Fruit fly (Drosophila melanogaster) whole organism, embryonic: ENCODE data around the gene CG31406.
A peak's percentile ranks its signal among the peaks of the same experiment; 100 is the strongest.

Experiments used
- Abd-B ChIP-seq: fragments of 200-800 bp; sonication (Bioruptor generic); optimal IDR thresholded peaks from 2 replicates; lab custom pipeline; 2018; ENCODE audit warnings: missing biosample characterization, mild to moderate bottlenecking, missing genetic modification characterization, moderate library complexity
- Bdp1 ChIP-seq: fragments of 200-800 bp; sonication (Bioruptor generic); optimal IDR thresholded peaks from 3 replicates; lab custom pipeline; 2016; ENCODE audit warnings: missing biosample characterization, missing genetic modification characterization
- Bteb2 ChIP-seq: fragments of 200-800 bp; sonication (Bioruptor generic); optimal IDR thresholded peaks from 2 replicates; lab custom pipeline; 2016; ENCODE audit warnings: missing biosample characterization, missing genetic modification characterization
- CG10267 ChIP-seq: fragments of 200-800 bp; sonication (Bioruptor generic); optimal IDR thresholded peaks from 2 replicates; lab custom pipeline; 2018; ENCODE audit warnings: missing biosample characterization, mild to moderate bottlenecking, missing genetic modification characterization, moderate library complexity
- CG10565 ChIP-seq: fragments of 200-800 bp; sonication (Bioruptor generic); optimal IDR thresholded peaks from 3 replicates; lab custom pipeline; 2016; ENCODE audit warnings: missing biosample characterization, mild to moderate bottlenecking, missing genetic modification characterization
- CG11093 ChIP-seq: fragments of 200-800 bp; sonication (Bioruptor generic); IDR thresholded peaks from 3 replicates; pipeline ENCODE4 v1.3.6; 2022; ENCODE audit warnings: missing biosample characterization, missing genetic modification characterization
- CG14667 ChIP-seq: fragments of 200-800 bp; sonication (Bioruptor generic); IDR thresholded peaks from 2 replicates; pipeline ENCODE4 v1.3.6; 2022; ENCODE audit warnings: missing biosample characterization, missing genetic modification characterization
- CG1647 ChIP-seq: fragments of 200-800 bp; sonication (Bioruptor generic); optimal IDR thresholded peaks from 3 replicates; lab custom pipeline; 2016; ENCODE audit warnings: missing biosample characterization, missing genetic modification characterization
- CG16863 ChIP-seq: fragments of 200-800 bp; sonication (Bioruptor generic); optimal IDR thresholded peaks from 3 replicates; lab custom pipeline; 2016; ENCODE audit warnings: missing biosample characterization, missing genetic modification characterization
- CG17328 ChIP-seq: fragments of 200-800 bp; sonication (Bioruptor generic); IDR thresholded peaks from 2 replicates; pipeline ENCODE4 v1.3.6; 2022; ENCODE audit warnings: missing biosample characterization, missing genetic modification characterization
- CG18764 ChIP-seq: fragments of 200-800 bp; sonication (Bioruptor generic); optimal IDR thresholded peaks from 3 replicates; lab custom pipeline; 2016; ENCODE audit warnings: missing biosample characterization, missing genetic modification characterization
- CG2116 ChIP-seq: fragments of 200-800 bp; sonication (Bioruptor generic); optimal IDR thresholded peaks from 3 replicates; lab custom pipeline; 2018; ENCODE audit warnings: missing biosample characterization, mild to moderate bottlenecking, missing genetic modification characterization
- CG2120 ChIP-seq: fragments of 200-800 bp; sonication (Bioruptor generic); optimal IDR thresholded peaks from 3 replicates; lab custom pipeline; 2016; ENCODE audit warnings: missing biosample characterization, missing genetic modification characterization
- CG34224 ChIP-seq: fragments of 200-800 bp; sonication (Bioruptor generic); IDR thresholded peaks from 3 replicates; pipeline ENCODE4 v1.3.6; 2022; ENCODE audit warnings: missing biosample characterization, missing genetic modification characterization; ENCODE audit not compliant: partially characterized antibody
- CG4328 ChIP-seq: fragments of 200-800 bp; sonication (Bioruptor generic); optimal IDR thresholded peaks from 3 replicates; lab custom pipeline; 2017; ENCODE audit warnings: missing biosample characterization, missing genetic modification reagents, missing genetic modification characterization
- CG6689 ChIP-seq: fragments of 200-800 bp; sonication (Bioruptor generic); IDR thresholded peaks from 2 replicates; pipeline ENCODE4 v1.3.6; 2022; ENCODE audit warnings: missing biosample characterization, missing genetic modification characterization
- CG6791 ChIP-seq: fragments of 200-800 bp; sonication (Bioruptor generic); IDR thresholded peaks from 3 replicates; pipeline ENCODE4 v1.3.6; 2022; ENCODE audit warnings: missing biosample characterization, missing genetic modification characterization; ENCODE audit not compliant: partially characterized antibody
- CG8281 ChIP-seq: fragments of 200-800 bp; sonication (Bioruptor generic); optimal IDR thresholded peaks from 2 replicates; lab custom pipeline; 2018; ENCODE audit warnings: missing biosample characterization, mild to moderate bottlenecking, missing genetic modification characterization, moderate library complexity
- CG9817 ChIP-seq: fragments of 200-800 bp; sonication (Bioruptor generic); optimal IDR thresholded peaks from 2 replicates; lab custom pipeline; 2018; ENCODE audit warnings: missing biosample characterization, mild to moderate bottlenecking, missing genetic modification characterization, moderate library complexity
- Camta ChIP-seq: fragments of 200-800 bp; sonication (Bioruptor generic); optimal IDR thresholded peaks from 2 replicates; lab custom pipeline; 2016; ENCODE audit warnings: missing biosample characterization, missing genetic modification characterization
- ERR ChIP-seq: fragments of 200-800 bp; sonication (Bioruptor generic); optimal IDR thresholded peaks from 2 replicates; lab custom pipeline; 2016; ENCODE audit warnings: missing biosample characterization, missing genetic modification characterization
- Fer2 ChIP-seq: fragments of 200-800 bp; sonication (Bioruptor generic); optimal IDR thresholded peaks from 2 replicates; lab custom pipeline; 2018; ENCODE audit warnings: missing biosample characterization, mild to moderate bottlenecking, missing genetic modification characterization, moderate library complexity
- Hmx ChIP-seq: fragments of 200-800 bp; sonication (Bioruptor generic); optimal IDR thresholded peaks from 2 replicates; lab custom pipeline; 2016; ENCODE audit warnings: missing biosample characterization, missing genetic modification characterization
- NfI ChIP-seq: fragments of 200-800 bp; sonication (Bioruptor generic); optimal IDR thresholded peaks from 3 replicates; lab custom pipeline; 2018; ENCODE audit warnings: missing biosample characterization, mild to moderate bottlenecking, missing genetic modification characterization, moderate library complexity
- Optix ChIP-seq: fragments of 200-800 bp; sonication (Bioruptor generic); IDR thresholded peaks from 3 replicates; pipeline ENCODE4 v1.3.6; 2022; ENCODE audit warnings: missing biosample characterization, missing genetic modification characterization
- bab2 ChIP-seq: fragments of 200-800 bp; sonication (Bioruptor generic); optimal IDR thresholded peaks from 2 replicates; lab custom pipeline; 2016; ENCODE audit warnings: missing biosample characterization, missing genetic modification characterization
- bbx ChIP-seq: fragments of 200-800 bp; sonication (Bioruptor generic); IDR thresholded peaks from 2 replicates; pipeline ENCODE4 v1.3.6; 2022; ENCODE audit warnings: missing biosample characterization, missing genetic modification characterization; ENCODE audit not compliant: partially characterized antibody
- bcd ChIP-seq: fragments of 200-800 bp; sonication (Bioruptor generic); optimal IDR thresholded peaks from 2 replicates; lab custom pipeline; 2017; ENCODE audit warnings: missing biosample characterization, mild to moderate bottlenecking, missing genetic modification characterization
- bowl ChIP-seq: fragments of 200-800 bp; sonication (Bioruptor generic); IDR thresholded peaks from 2 replicates; pipeline ENCODE4 v1.3.6; 2022; ENCODE audit warnings: missing biosample characterization, missing genetic modification characterization
- croc ChIP-seq: fragments of 200-800 bp; sonication (Bioruptor generic); conservative IDR thresholded peaks from 3 replicates; pipeline ENCODE4 v1.3.6; 2022; ENCODE audit warnings: missing biosample characterization, missing genetic modification characterization
- dmrt11E ChIP-seq: fragments of 200-800 bp; sonication (Bioruptor generic); optimal IDR thresholded peaks from 3 replicates; lab custom pipeline; 2018; ENCODE audit warnings: missing biosample characterization, mild to moderate bottlenecking, missing genetic modification characterization, moderate library complexity
- dmrt99B ChIP-seq: fragments of 200-800 bp; sonication (Bioruptor generic); optimal IDR thresholded peaks from 2 replicates; lab custom pipeline; 2018; ENCODE audit warnings: missing biosample characterization, mild to moderate bottlenecking, missing genetic modification characterization, moderate library complexity
- eyg ChIP-seq: fragments of 200-800 bp; sonication (Bioruptor generic); optimal IDR thresholded peaks from 3 replicates; lab custom pipeline; 2016; ENCODE audit warnings: missing biosample characterization, missing genetic modification characterization
- fd96Cb ChIP-seq: fragments of 200-800 bp; sonication (Bioruptor generic); optimal IDR thresholded peaks from 2 replicates; lab custom pipeline; 2018; ENCODE audit warnings: missing biosample characterization, mild to moderate bottlenecking, missing genetic modification characterization, moderate library complexity
- fu2 ChIP-seq: fragments of 200-800 bp; sonication (Bioruptor generic); optimal IDR thresholded peaks from 2 replicates; lab custom pipeline; 2016; ENCODE audit warnings: missing biosample characterization, missing genetic modification characterization
- gem ChIP-seq: fragments of 200-800 bp; sonication (Bioruptor generic); optimal IDR thresholded peaks from 2 replicates; lab custom pipeline; 2019; ENCODE audit warnings: missing biosample characterization, mild to moderate bottlenecking, missing genetic modification characterization, moderate library complexity
- hbn ChIP-seq: fragments of 200-800 bp; sonication (Bioruptor generic); IDR thresholded peaks from 2 replicates; pipeline ENCODE4 v1.3.6; 2022; ENCODE audit warnings: missing biosample characterization, missing genetic modification characterization; ENCODE audit not compliant: partially characterized antibody
- kni ChIP-seq: fragments of 200-800 bp; sonication (Bioruptor generic); optimal IDR thresholded peaks from 3 replicates; lab custom pipeline; 2017; ENCODE audit warnings: mild to moderate bottlenecking, missing biosample characterization, missing genetic modification reagents, missing genetic modification characterization
- maf-S ChIP-seq: fragments of 200-800 bp; sonication (Bioruptor generic); optimal IDR thresholded peaks from 2 replicates; lab custom pipeline; 2016; ENCODE audit warnings: missing biosample characterization, missing genetic modification characterization
- prd ChIP-seq, 3 experiments: fragments of >200 bp in 2 of 3; fragments of 200-800 bp in 1 of 3; sonication (Bioruptor generic) in 1 of 3; optimal IDR thresholded peaks in 2 of 3; IDR thresholded peaks in 1 of 3; 2 replicates in 2 of 3; 3 replicates in 1 of 3; pipeline versions ENCODE4 v1.3.6 to Lab custom; 2017 to 2022; ENCODE audit warnings: missing biosample characterization in 1 of 3, missing genetic modification characterization in 1 of 3
- ranshi ChIP-seq: fragments of 200-800 bp; sonication (Bioruptor generic); IDR thresholded peaks from 2 replicates; pipeline ENCODE4 v1.3.6; 2022; ENCODE audit warnings: missing biosample characterization, missing genetic modification characterization
- sc ChIP-seq, 3 experiments: fragments of >200 bp in 2 of 3; fragments of 200-800 bp in 1 of 3; sonication (Bioruptor generic) in 1 of 3; optimal IDR thresholded peaks; 2 replicates in 2 of 3; 3 replicates in 1 of 3; lab custom pipeline; 2017; ENCODE audit warnings: mild to moderate bottlenecking in 1 of 3, missing biosample characterization in 1 of 3, missing genetic modification characterization in 1 of 3, missing genetic modification reagents in 1 of 3
- sens-2 ChIP-seq: fragments of 200-800 bp; sonication (Bioruptor generic); IDR thresholded peaks from 2 replicates; pipeline ENCODE4 v1.3.6; 2022; ENCODE audit warnings: missing biosample characterization, missing genetic modification characterization
- sisA ChIP-seq: fragments of 200-800 bp; sonication (Bioruptor generic); IDR thresholded peaks from 2 replicates; pipeline ENCODE4 v1.3.6; 2022; ENCODE audit warnings: missing biosample characterization, missing genetic modification characterization
- slou ChIP-seq: fragments of 200-800 bp; sonication (Bioruptor generic); optimal IDR thresholded peaks from 3 replicates; lab custom pipeline; 2016; ENCODE audit warnings: missing biosample characterization, missing genetic modification characterization
- sob ChIP-seq: fragments of 200-800 bp; sonication (Bioruptor generic); IDR thresholded peaks from 2 replicates; pipeline ENCODE4 v1.3.6; 2022; ENCODE audit warnings: missing biosample characterization, missing genetic modification characterization
- ttk ChIP-seq: fragments of 200-800 bp; sonication (Bioruptor generic); IDR thresholded peaks from 2 replicates; pipeline ENCODE4 v2.1.2; 2022; ENCODE audit warnings: missing biosample characterization, missing genetic modification characterization
- wdn ChIP-seq: fragments of 200-800 bp; sonication (Bioruptor generic); IDR thresholded peaks from 2 replicates; pipeline ENCODE4 v1.3.6; 2022; ENCODE audit warnings: missing biosample characterization, missing genetic modification characterization

Gene CG31406

dm6 chr3R:10350741-10351629, 2.4 kb downstream of the CG31406 start (continued):
- TF ChIP-seq CG16863 (GFP tag; lab: Kevin White, UChicago) = peak; percentile 53
- peak; percentile 68 for TF ChIP-seq maf-S
- TF ChIP-seq bowl (GFP tag; lab: Robert Waterston, UW) = no peak
- peak; percentile 32; the same call in 1 of the 3 replicates for TF ChIP-seq croc (GFP tag; lab: Robert Waterston, UW)
- TF ChIP-seq fd96Cb (tag; lab: Kevin White, UChicago) = peak; percentile 66
- peak; percentile 29 for TF ChIP-seq CG2116 (GFP tag; lab: Kevin White, UChicago)
- no peak for TF ChIP-seq CG6791 (GFP tag; lab: Robert Waterston, UW)
- TF ChIP-seq bbx = no peak
- TF ChIP-seq CG18764 (GFP tag; lab: Kevin White, UChicago) = peak; percentile 60
- peak; percentile 63 for TF ChIP-seq eyg (GFP tag; lab: Kevin White, UChicago)
- TF ChIP-seq hbn (GFP tag; lab: Robert Waterston, UW) = no peak
- no peak for TF ChIP-seq wdn (GFP tag; lab: Robert Waterston, UW)
- peak; percentile 86 for TF ChIP-seq CG9817 (tag; lab: Kevin White, UChicago)
- peak; percentile 60 for TF ChIP-seq Hmx (GFP tag; lab: Kevin White, UChicago)
- peak; percentile 68 for TF ChIP-seq CG4328 (GFP tag; lab: Kevin White, UChicago)
- TF ChIP-seq NfI (GFP tag; lab: Kevin White, UChicago) = peak; percentile 81
- TF ChIP-seq CG6689 (GFP tag; lab: Robert Waterston, UW) = no peak
- peak; percentile 70; the same call in 2 of the 3 replicates for TF ChIP-seq CG11093 (GFP tag; lab: Robert Waterston, UW)
- TF ChIP-seq CG14667 (GFP tag; lab: Robert Waterston, UW) = no peak
- TF ChIP-seq ERR (GFP tag; lab: Kevin White, UChicago) = peak; percentile 34
- peak; percentile 48 for TF ChIP-seq CG8281 (tag; lab: Kevin White, UChicago)
- peak; percentile 83 for TF ChIP-seq dmrt99B (tag; lab: Kevin White, UChicago)
- TF ChIP-seq Optix (GFP tag; lab: Robert Waterston, UW) = no peak
- TF ChIP-seq sisA = no peak
- TF ChIP-seq Fer2 (tag; lab: Kevin White, UChicago) = peak; percentile 70
- TF ChIP-seq gem = peak; percentile 91
- TF ChIP-seq bcd (GFP tag; lab: Kevin White, UChicago) = peak; percentile 82
- TF ChIP-seq Abd-B (GFP tag; lab: Kevin White, UChicago) = peak; percentile 75
- no peak for TF ChIP-seq sob (GFP tag; lab: Robert Waterston, UW)
- no peak for TF ChIP-seq prd (optimal IDR thresholded peaks at IDR 0.05; lab: Kevin White, UChicago)
- no peak for TF ChIP-seq prd (GFP tag; IDR thresholded peaks at IDR 0.05; lab: Robert Waterston, UW)
- no peak for TF ChIP-seq CG17328 (GFP tag; lab: Robert Waterston, UW)
- TF ChIP-seq CG1647 (GFP tag; lab: Kevin White, UChicago) = peak; percentile 1
- peak; percentile 67 for TF ChIP-seq CG10267 (tag; lab: Kevin White, UChicago)
- no peak for TF ChIP-seq ttk (GFP tag; lab: Robert Waterston, UW)
- peak; percentile 94 for TF ChIP-seq CG2120 (GFP tag; lab: Kevin White, UChicago)
- peak; percentile 76 for TF ChIP-seq fu2 (GFP tag; lab: Kevin White, UChicago)
- TF ChIP-seq kni (GFP tag; lab: Kevin White, UChicago) = peak; percentile 92
- TF ChIP-seq Camta (GFP tag; lab: Kevin White, UChicago) = peak; percentile 8
- TF ChIP-seq CG34224 (GFP tag; lab: Robert Waterston, UW) = no peak
- peak; percentile 61 for TF ChIP-seq bab2 (GFP tag; lab: Kevin White, UChicago)
- no peak for TF ChIP-seq ranshi
- TF ChIP-seq CG10565 (GFP tag; lab: Kevin White, UChicago) = peak; percentile 0
- TF ChIP-seq dmrt11E (tag; lab: Kevin White, UChicago) = peak; percentile 18
- TF ChIP-seq slou = peak; percentile 67
- no peak for TF ChIP-seq sens-2 (GFP tag; lab: Robert Waterston, UW)
- peak; percentile 46 for TF ChIP-seq Bdp1 (GFP tag; lab: Kevin White, UChicago)
- TF ChIP-seq sc (optimal IDR thresholded peaks at IDR 0.05; lab: Kevin White, UChicago) = no peak
- TF ChIP-seq sc (GFP tag; optimal IDR thresholded peaks at IDR 0.05; lab: Kevin White, UChicago) = peak; percentile 8
- TF ChIP-seq Bteb2 = peak; percentile 84
